Worm (Caenorhabditis elegans): ENCODE measurements around the gene F38A5.8.

Gene F38A5.8

ce11 chrIV:6631704-6632272 is 32.2 kb downstream of the F38A5.8 start, which contains the start of the genes cest-5.1 and C01B10.9 (continued):
- TF ChIP-seq cey-2 (tag; optimal IDR thresholded peaks at IDR 0.05; ENCODE audit: borderline replicate concordance, insufficient read depth), result no peak
- no peak for TF ChIP-seq nhr-41 (GFP tag; IDR thresholded peaks at IDR 0.05)
- TF ChIP-seq saeg-2 (GFP tag; IDR thresholded peaks at IDR 0.05), result no peak
- no peak for TF ChIP-seq ctbp-1 (GFP tag; IDR thresholded peaks at IDR 0.05)
- no peak for TF ChIP-seq Y75B8A.6 (GFP tag; IDR thresholded peaks at IDR 0.05)
- TF ChIP-seq mxl-2 (GFP tag; conservative IDR thresholded peaks at IDR 0.05), result no peak
- no peak for TF ChIP-seq nhr-237 (tag; optimal IDR thresholded peaks at IDR 0.05)
- no peak for TF ChIP-seq jun-1 (tag; optimal IDR thresholded peaks at IDR 0.05)
- no peak for TF ChIP-seq nhr-42 (GFP tag; IDR thresholded peaks at IDR 0.05)
- TF ChIP-seq ceh-32 (tag; optimal IDR thresholded peaks at IDR 0.05; ENCODE audit: poor library complexity), result no peak
- no peak for TF ChIP-seq egl-43 (GFP tag; IDR thresholded peaks at IDR 0.05)
- TF ChIP-seq nhr-48 (tag; optimal IDR thresholded peaks at IDR 0.05), result no peak
- no peak for TF ChIP-seq zfp-3 (GFP tag; conservative IDR thresholded peaks at IDR 0.05)
- TF ChIP-seq sdz-12 (GFP tag; optimal IDR thresholded peaks at IDR 0.05), result no peak
- TF ChIP-seq arid-1 (GFP tag; conservative IDR thresholded peaks at IDR 0.05), result no peak
- no peak for TF ChIP-seq ZK546.5 (tag; optimal IDR thresholded peaks at IDR 0.05)
- peak; percentile 49 for TF ChIP-seq dve-1 (tag; optimal IDR thresholded peaks at IDR 0.05; ENCODE audit: insufficient read depth)
- TF ChIP-seq spr-1 (tag; optimal IDR thresholded peaks at IDR 0.05), result no peak
- no peak for TF ChIP-seq ztf-7 (tag; optimal IDR thresholded peaks at IDR 0.05)
- TF ChIP-seq unc-130 (GFP tag; optimal IDR thresholded peaks at IDR 0.05), result peak; percentile 88
- TF ChIP-seq aha-1 (tag), result no peak
- peak in 1 of 2 experiments; percentile 79 for TF ChIP-seq lsy-2 (tag; optimal IDR thresholded peaks at IDR 0.05)
- no peak for TF ChIP-seq mep-1 (tag; optimal IDR thresholded peaks at IDR 0.05)
- peak; percentile 95 for TF ChIP-seq dpl-1 (GFP tag; optimal IDR thresholded peaks at IDR 0.05)
- no peak for TF ChIP-seq pha-4 (GFP tag; IDR thresholded peaks at IDR 0.05)
- TF ChIP-seq pha-4 (tag; optimal IDR thresholded peaks at IDR 0.05), result no peak
- no peak for TF ChIP-seq unc-62 (GFP tag; optimal IDR thresholded peaks at IDR 0.05 in 1 of 2)
- no peak for TF ChIP-seq unc-62 (tag; optimal IDR thresholded peaks at IDR 0.05)
- TF ChIP-seq T20F7.1 (GFP tag; optimal IDR thresholded peaks at IDR 0.05), result peak; percentile 15
- no peak for TF ChIP-seq nhr-11 (tag; optimal IDR thresholded peaks at IDR 0.05)
- TF ChIP-seq hmg-1.1 (GFP tag; IDR thresholded peaks at IDR 0.05), result no peak
- no peak for TF ChIP-seq ceh-82 (tag; optimal IDR thresholded peaks at IDR 0.05)
- TF ChIP-seq aly-2 (tag; optimal IDR thresholded peaks at IDR 0.05), result no peak
- no peak for TF ChIP-seq F44E2.7 (GFP tag; IDR thresholded peaks at IDR 0.05)
- TF ChIP-seq hlh-30 (tag; optimal IDR thresholded peaks at IDR 0.05; ENCODE audit: insufficient read depth), result no peak
- no peak for TF ChIP-seq ztf-11 (tag; optimal IDR thresholded peaks at IDR 0.05)
- no peak for TF ChIP-seq lin-13 (GFP tag; optimal IDR thresholded peaks at IDR 0.05)
- no peak for TF ChIP-seq lin-29 (GFP tag; IDR thresholded peaks at IDR 0.05)
- TF ChIP-seq nhr-111 (GFP tag; optimal IDR thresholded peaks at IDR 0.05), result no peak
- TF ChIP-seq daf-19 (GFP tag; conservative IDR thresholded peaks at IDR 0.05), result no peak
- no peak for TF ChIP-seq pqm-1 (tag; optimal IDR thresholded peaks at IDR 0.05)
- TF ChIP-seq T26A8.4 (GFP tag; IDR thresholded peaks at IDR 0.05), result no peak
- TF ChIP-seq nhr-76 (tag; optimal IDR thresholded peaks at IDR 0.05), result no peak
- peak; percentile 4 for TF ChIP-seq zip-2 (tag; optimal IDR thresholded peaks at IDR 0.05)
- no peak for TF ChIP-seq R02D3.7 (tag; optimal IDR thresholded peaks at IDR 0.05)
- no peak for TF ChIP-seq Y105C5A.15 (GFP tag; IDR thresholded peaks at IDR 0.05)
- no peak for TF ChIP-seq lin-39 (tag; optimal IDR thresholded peaks at IDR 0.05)
- no peak for TF ChIP-seq tag-97 (GFP tag; IDR thresholded peaks at IDR 0.05)
- TF ChIP-seq set-16 (GFP tag; IDR thresholded peaks at IDR 0.05), result no peak
- TF ChIP-seq skn-1 (tag; optimal IDR thresholded peaks at IDR 0.05), result no peak
- no peak for TF ChIP-seq Y5F2A.4 (GFP tag; optimal IDR thresholded peaks at IDR 0.05)
- TF ChIP-seq fkh-10 (GFP tag; optimal IDR thresholded peaks at IDR 0.05), result no peak
- TF ChIP-seq daf-8 (GFP tag; IDR thresholded peaks at IDR 0.05), result no peak
